Fruit fly (Drosophila melanogaster): ENCODE measurements around the gene b.

The b gene

DNA sequence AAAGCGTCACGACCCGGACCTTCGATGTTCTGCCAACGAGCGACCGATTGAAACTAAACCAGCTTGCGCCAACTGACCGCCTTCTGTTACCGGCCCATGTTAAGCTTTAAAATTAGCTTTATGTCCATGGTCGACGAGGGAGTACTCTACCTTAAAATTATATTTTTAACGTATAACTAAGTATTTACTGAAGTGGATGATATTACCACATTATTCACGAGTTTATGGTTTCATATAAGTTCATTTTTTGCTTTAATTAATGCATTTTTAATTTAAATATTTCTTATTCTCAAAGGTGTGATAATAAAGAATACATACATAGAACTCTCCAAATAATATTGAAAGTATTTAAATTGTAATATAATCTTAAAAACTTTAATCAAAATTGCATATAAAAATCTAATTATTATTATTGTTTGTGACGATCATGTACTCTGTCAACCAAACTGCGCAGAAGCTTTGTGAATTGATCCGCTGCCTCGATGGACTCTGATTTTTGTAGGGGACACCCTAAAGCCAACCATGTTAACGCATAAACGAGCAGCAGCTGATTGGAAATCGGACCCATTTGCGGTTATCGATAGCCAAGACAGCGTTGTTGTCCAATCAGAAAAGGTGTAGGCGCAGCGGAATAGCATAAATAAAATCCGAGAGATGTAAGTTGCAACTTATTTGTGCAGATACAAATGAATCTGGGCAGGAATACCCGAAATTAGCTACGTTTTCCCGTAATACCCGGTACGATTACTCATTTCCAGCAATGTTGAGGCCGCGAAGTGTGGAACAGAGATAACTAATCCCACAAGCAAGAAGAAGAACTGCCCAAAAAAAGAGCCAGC lies 40.7 kb upstream of the b start, which contains the start of the genes CG9008 and p38b (continued):
- TF ChIP-seq trem (tag; optimal IDR thresholded peaks at IDR 0.05) (peak; percentile 53), NK7.1 (GFP tag; optimal IDR thresholded peaks at IDR 0.05) (no peak), CG34376 (GFP tag; optimal IDR thresholded peaks at IDR 0.05) (peak; percentile 41), BEAF-32 (GFP tag; optimal IDR thresholded peaks at IDR 0.05) (peak; percentile 61), CG18011 (GFP tag; optimal IDR thresholded peaks at IDR 0.05) (peak; percentile 31), fru (optimal IDR thresholded peaks at IDR 0.05) (no peak), Dref (GFP tag; IDR thresholded peaks at IDR 0.05) (peak; percentile 83), CG7786 (GFP tag; optimal IDR thresholded peaks at IDR 0.05) (no peak), CG1603 (tag; optimal IDR thresholded peaks at IDR 0.05) (peak; percentile 40), H15 (GFP tag; IDR thresholded peaks at IDR 0.05) (0 out of 3 replicates have a peak, but pooled peaks have one; percentile 49), Awh (GFP tag; IDR thresholded peaks at IDR 0.05) (0 out of 2 replicates have a peak, but pooled peaks have one; percentile 38), Spps (tag; optimal IDR thresholded peaks at IDR 0.05) (peak; percentile 50), CG13775 (GFP tag; optimal IDR thresholded peaks at IDR 0.05) (peak; percentile 78), Dp (GFP tag; optimal IDR thresholded peaks at IDR 0.05) (no peak), chinmo (GFP tag; IDR thresholded peaks at IDR 0.05; ENCODE audit: partially characterized antibody) (0 out of 4 replicates have a peak, but pooled peaks have one; percentile 67), en (GFP tag; optimal IDR thresholded peaks at IDR 0.05) (no peak), pan (optimal IDR thresholded peaks at IDR 0.05) (no peak), pan (GFP tag; optimal IDR thresholded peaks at IDR 0.05 in 1 of 2, IDR thresholded peaks at IDR 0.05 in 1 of 2) (peak in 1 of 2 experiments; percentile 69), eve (GFP tag; optimal IDR thresholded peaks at IDR 0.05) (no peak), CG7372 (GFP tag; IDR thresholded peaks at IDR 0.05) (no peak; the same call in 1 of the 2 replicates), MBD-R2 (GFP tag; IDR thresholded peaks at IDR 0.05) (peak; percentile 70), gem (tag; optimal IDR thresholded peaks at IDR 0.05) (peak; percentile 94), bbx (GFP tag; IDR thresholded peaks at IDR 0.05; ENCODE audit: partially characterized antibody) (peak; percentile 42), so (GFP tag; IDR thresholded peaks at IDR 0.05) (peak; percentile 71; the same call in 2 of the 3 replicates), CG33213 (GFP tag; optimal IDR thresholded peaks at IDR 0.05) (no peak), crc (GFP tag; optimal IDR thresholded peaks at IDR 0.05) (no peak), vvl (GFP tag; IDR thresholded peaks at IDR 0.05) (peak; percentile 59), shn (GFP tag; optimal IDR thresholded peaks at IDR 0.05) (no peak), peb (GFP tag; IDR thresholded peaks at IDR 0.05) (no peak), Eip74EF (GFP tag; optimal IDR thresholded peaks at IDR 0.05) (peak in 1 of 2 experiments; percentile 89), al (GFP tag; IDR thresholded peaks at IDR 0.05) (0 out of 2 replicates have a peak, but pooled peaks have one; percentile 46), CG1024 (GFP tag; IDR thresholded peaks at IDR 0.05) (no peak), CG14860 (GFP tag; IDR thresholded peaks at IDR 0.05; ENCODE audit: partially characterized antibody) (no peak), CG3847 (GFP tag; IDR thresholded peaks at IDR 0.05) (peak; percentile 57), ranshi (GFP tag; IDR thresholded peaks at IDR 0.05) (no peak; the same call in 1 of the 2 replicates), CG12155 (GFP tag; optimal IDR thresholded peaks at IDR 0.05) (peak; percentile 73), CG2875 (GFP tag; optimal IDR thresholded peaks at IDR 0.05) (peak; percentile 14), ap (GFP tag; IDR thresholded peaks at IDR 0.05) (no peak; the same call in 1 of the 2 replicates), Bteb2 (GFP tag; optimal IDR thresholded peaks at IDR 0.05) (no peak), HLHmδ (GFP tag; optimal IDR thresholded peaks at IDR 0.05) (peak; percentile 19), tin (GFP tag; optimal IDR thresholded peaks at IDR 0.05) (peak; percentile 76), CG7928 (GFP tag; optimal IDR thresholded peaks at IDR 0.05) (peak; percentile 49), CG8924 (tag; optimal IDR thresholded peaks at IDR 0.05) (peak; percentile 93), disco-r (GFP tag; optimal IDR thresholded peaks at IDR 0.05) (no peak), CG30403 (GFP tag; optimal IDR thresholded peaks at IDR 0.05) (peak; percentile 91), CG15514 (GFP tag; optimal IDR thresholded peaks at IDR 0.05) (peak; percentile 57), Nf-YA (GFP tag; IDR thresholded peaks at IDR 0.05) (0 out of 2 replicates have a peak, but pooled peaks have one; percentile 10), CG32767 (GFP tag; IDR thresholded peaks at IDR 0.05) (peak; percentile 61), CG8765 (GFP tag; IDR thresholded peaks at IDR 0.05) (no peak)

Measured in whole organism, embryonic.